Fruit fly (Drosophila melanogaster): ENCODE results near the gene Or67a.

DNA sequence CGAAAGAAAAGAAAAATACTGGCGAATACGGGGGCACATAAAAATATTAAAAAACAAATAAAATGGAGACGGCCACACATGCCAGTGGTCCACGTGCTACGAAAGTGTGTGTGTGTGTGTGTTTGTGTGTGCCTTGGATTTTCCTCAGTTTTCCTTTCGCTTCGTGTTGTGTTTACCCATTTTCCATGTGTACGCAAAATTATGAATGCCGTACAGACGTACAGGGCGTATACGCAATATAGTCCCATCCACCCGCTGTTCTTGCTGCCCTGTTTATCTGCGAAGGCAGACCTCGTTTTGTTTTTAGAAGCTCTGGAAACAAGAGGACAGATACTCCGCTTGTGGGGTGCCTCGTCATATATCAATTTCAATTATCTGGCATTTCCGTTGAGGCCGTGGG lies 27.8 kb downstream of the Or67a start:
- no peak for TF ChIP-seq fru (GFP tag; optimal IDR thresholded peaks at IDR 0.05)
- no peak for TF ChIP-seq Myc (optimal IDR thresholded peaks at IDR 0.05)
- no peak for TF ChIP-seq pan (optimal IDR thresholded peaks at IDR 0.05)
